Fruit fly (Drosophila melanogaster) whole organism, pupa: ENCODE results near the gene eIF3l.

Experiments
- CG10348 ChIP-seq: fragments of 200-800 bp; sonication (Bioruptor generic); IDR thresholded peaks from 2 replicates; pipeline ENCODE4 v1.3.6; 2022; ENCODE audit warnings: missing biosample characterization, missing genetic modification characterization
- CG14655 ChIP-seq: fragments of 200-800 bp; sonication (Bioruptor generic); optimal IDR thresholded peaks from 3 replicates; lab custom pipeline; 2017; ENCODE audit warnings: mild to moderate bottlenecking, missing biosample characterization, missing genetic modification reagents, missing genetic modification characterization
- CG8159 ChIP-seq: fragments of 200-800 bp; sonication (Bioruptor generic); optimal IDR thresholded peaks from 3 replicates; lab custom pipeline; 2018; ENCODE audit warnings: missing biosample characterization, mild to moderate bottlenecking, missing genetic modification characterization, moderate library complexity
- CG9948 ChIP-seq: fragments of 200-800 bp; sonication (Bioruptor generic); optimal IDR thresholded peaks from 2 replicates; lab custom pipeline; 2018; ENCODE audit warnings: missing biosample characterization, mild to moderate bottlenecking, missing genetic modification characterization, moderate library complexity
- EcR ChIP-seq: fragments of 200-800 bp; sonication (Bioruptor generic); optimal IDR thresholded peaks from 3 replicates; lab custom pipeline; 2019; ENCODE audit warnings: missing biosample characterization, missing genetic modification characterization, mild to moderate bottlenecking, moderate library complexity, missing genetic modification reagents
- Pif1B ChIP-seq: fragments of 200-800 bp; sonication (Bioruptor generic); optimal IDR thresholded peaks from 3 replicates; lab custom pipeline; 2016; ENCODE audit warnings: missing biosample characterization, missing genetic modification characterization
- fd96Ca ChIP-seq: fragments of 200-800 bp; sonication (Bioruptor generic); IDR thresholded peaks from 3 replicates; pipeline ENCODE4 v1.3.6; 2022; ENCODE audit warnings: missing biosample characterization, missing genetic modification characterization
- gl ChIP-seq: fragments of 200-800 bp; sonication (Bioruptor generic); optimal IDR thresholded peaks from 2 replicates; lab custom pipeline; 2018; ENCODE audit warnings: missing biosample characterization, mild to moderate bottlenecking, missing genetic modification characterization
- rn ChIP-seq: fragments of 200-800 bp; sonication (Bioruptor generic); IDR thresholded peaks from 2 replicates; pipeline ENCODE4 v1.3.6; 2022; ENCODE audit warnings: missing biosample characterization, missing genetic modification characterization

- TF ChIP-seq fd96Ca (GFP tag; lab: Robert Waterston, UW) (no peak), gl (tag; lab: Kevin White, UChicago) (no peak), Pif1B (GFP tag; lab: Kevin White, UChicago) (no peak), rn (GFP tag; lab: Robert Waterston, UW) (no peak), CG9948 (no peak), CG10348 (GFP tag; lab: Robert Waterston, UW) (no peak), EcR (no peak), CG8159 (tag; lab: Kevin White, UChicago) (no peak), CG14655 (no peak)
Measured at dm6 chr3L:12119875-12120485, 25.9 kb downstream of the eIF3l start, which contains the start of gene CG11560.
